Worm (Caenorhabditis elegans): ENCODE data around the gene Y51H4A.935.

Gene Y51H4A.935

DNA sequence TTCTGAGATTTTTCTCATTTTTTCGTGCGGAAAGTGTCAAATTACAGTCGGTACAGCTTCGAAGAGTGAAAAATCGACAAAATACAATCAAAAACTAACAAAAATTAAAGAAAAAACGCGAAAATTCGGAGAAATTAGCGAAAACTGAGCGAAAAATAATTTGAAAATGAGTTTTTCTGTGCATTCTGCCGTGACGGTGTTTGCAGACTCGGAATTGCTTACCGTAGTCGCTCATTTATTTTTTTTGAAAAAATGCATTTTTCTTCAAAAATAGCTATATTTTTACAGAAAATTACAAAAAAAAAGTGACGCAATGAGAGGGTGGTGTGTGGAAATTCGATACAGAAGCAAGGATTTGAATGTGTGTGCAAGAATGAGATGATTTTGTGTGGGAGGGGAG lies 4.0 kb downstream of the Y51H4A.935 start:
- TF ChIP-seq saeg-2 (GFP tag; IDR thresholded peaks at IDR 0.05) (no peak), daf-12 (tag; optimal IDR thresholded peaks at IDR 0.05) (no peak), lsy-2 (tag; optimal IDR thresholded peaks at IDR 0.05) (peak in 1 of 2 experiments; percentile 17), set-16 (GFP tag; IDR thresholded peaks at IDR 0.05) (no peak), T26A8.4 (GFP tag; IDR thresholded peaks at IDR 0.05) (no peak), ztf-11 (tag; optimal IDR thresholded peaks at IDR 0.05) (no peak), nhr-25 (tag; optimal IDR thresholded peaks at IDR 0.05; ENCODE audit: borderline replicate concordance, insufficient read depth) (no peak), spr-1 (tag; optimal IDR thresholded peaks at IDR 0.05) (no peak), nhr-41 (GFP tag; IDR thresholded peaks at IDR 0.05) (no peak), snpc-1.2 (GFP tag; IDR thresholded peaks at IDR 0.05) (peak; percentile 58), ZK546.5 (tag; optimal IDR thresholded peaks at IDR 0.05) (no peak), lin-38 (GFP tag; IDR thresholded peaks at IDR 0.05) (no peak)

DNA sequence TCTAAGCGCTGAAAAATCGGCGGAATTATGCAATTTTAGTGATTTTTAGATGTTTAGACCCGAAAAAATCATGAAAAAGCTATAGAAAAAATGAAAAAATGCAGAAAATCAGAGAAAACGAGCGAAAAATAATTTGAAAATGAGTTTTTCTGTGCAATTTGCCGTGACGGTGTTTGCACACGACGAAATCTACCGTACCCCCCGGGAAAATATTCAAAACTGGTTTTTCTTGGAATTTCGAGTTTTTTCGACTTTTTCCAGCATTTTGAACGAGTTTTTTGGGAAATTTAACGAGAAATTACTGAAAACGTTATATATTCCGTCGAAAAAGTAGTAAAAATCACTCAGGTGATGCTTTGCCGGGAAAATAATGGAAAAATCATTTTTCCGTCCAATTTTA lies 4.6 kb downstream of the Y51H4A.935 start:
- TF ChIP-seq nhr-10 (tag; optimal IDR thresholded peaks at IDR 0.05) (no peak), snpc-1.2 (GFP tag; IDR thresholded peaks at IDR 0.05) (peak; percentile 82), nhr-48 (tag; optimal IDR thresholded peaks at IDR 0.05) (no peak), nhr-77 (tag; optimal IDR thresholded peaks at IDR 0.05) (no peak), ctbp-1 (GFP tag; IDR thresholded peaks at IDR 0.05) (no peak), nhr-28 (tag; optimal IDR thresholded peaks at IDR 0.05) (no peak)

DNA sequence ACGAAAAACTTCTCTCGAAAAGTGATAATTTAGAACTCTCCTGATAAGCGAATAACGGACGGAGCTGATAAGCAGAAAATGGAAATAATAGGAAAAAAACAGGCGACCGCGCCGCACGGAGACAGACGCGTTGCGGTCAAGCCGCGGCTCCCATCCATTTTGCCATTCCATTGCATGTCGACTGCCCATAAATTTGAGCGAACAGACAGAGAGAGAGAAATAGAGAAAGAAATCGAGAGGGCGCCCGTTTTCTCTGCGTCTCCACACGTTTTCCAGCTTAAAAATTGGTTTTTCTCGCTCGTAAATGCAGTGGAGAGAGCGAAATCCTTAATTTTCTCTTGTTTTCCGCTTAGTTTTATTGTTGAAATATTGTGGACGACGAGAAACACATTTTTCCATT lies 5.2 kb downstream of the Y51H4A.935 start:
- no peak for TF ChIP-seq nhr-42 (GFP tag; IDR thresholded peaks at IDR 0.05)
- TF ChIP-seq hmg-1.1 (GFP tag; IDR thresholded peaks at IDR 0.05), result peak; percentile 56
- peak; percentile 88 for TF ChIP-seq hlh-11 (tag; optimal IDR thresholded peaks at IDR 0.05)
- no peak for TF ChIP-seq ceh-28 (tag; optimal IDR thresholded peaks at IDR 0.05)
- peak; percentile 66; the same call in 1 of the 2 replicates for TF ChIP-seq tra-1 (GFP tag; IDR thresholded peaks at IDR 0.05)
- no peak for TF ChIP-seq ceh-82 (tag; optimal IDR thresholded peaks at IDR 0.05)
- no peak for TF ChIP-seq gei-8 (GFP tag; optimal IDR thresholded peaks at IDR 0.05)
- TF ChIP-seq attf-4 (tag; optimal IDR thresholded peaks at IDR 0.05), result no peak
- no peak for TF ChIP-seq Y105C5A.15 (GFP tag; IDR thresholded peaks at IDR 0.05)
- TF ChIP-seq dmd-6 (GFP tag; IDR thresholded peaks at IDR 0.05), result peak; percentile 86
- no peak for TF ChIP-seq unc-39 (tag; optimal IDR thresholded peaks at IDR 0.05)
- no peak for TF ChIP-seq daf-16 (GFP tag; optimal IDR thresholded peaks at IDR 0.05)
- TF ChIP-seq daf-16 (tag; optimal IDR thresholded peaks at IDR 0.05), result peak; percentile 75
- TF ChIP-seq lin-38 (GFP tag; IDR thresholded peaks at IDR 0.05), result peak; percentile 43; the same call in 1 of the 2 replicates
- peak; percentile 9 for TF ChIP-seq lin-13 (GFP tag; optimal IDR thresholded peaks at IDR 0.05)
- TF ChIP-seq ces-1 (GFP tag; optimal IDR thresholded peaks at IDR 0.05), result no peak
- TF ChIP-seq snpc-4 (tag; optimal IDR thresholded peaks at IDR 0.05), result no peak
- peak; percentile 68 for TF ChIP-seq nhr-28 (tag; optimal IDR thresholded peaks at IDR 0.05)
- TF ChIP-seq hif-1 (tag; optimal IDR thresholded peaks at IDR 0.05), result peak in 1 of 2 experiments; percentile 77
- no peak for TF ChIP-seq ceh-32 (tag; optimal IDR thresholded peaks at IDR 0.05; ENCODE audit: poor library complexity)
- TF ChIP-seq T26A8.4 (GFP tag; IDR thresholded peaks at IDR 0.05), result peak; percentile 55; the same call in 1 of the 2 replicates
- peak; percentile 22 for TF ChIP-seq mxl-3 (GFP tag; optimal IDR thresholded peaks at IDR 0.05)
- TF ChIP-seq pha-4 (GFP tag; IDR thresholded peaks at IDR 0.05), result peak; percentile 59; the same call in 1 of the 2 replicates
- no peak for TF ChIP-seq pha-4 (tag; optimal IDR thresholded peaks at IDR 0.05)
- TF ChIP-seq pqm-1 (tag; optimal IDR thresholded peaks at IDR 0.05), result peak; percentile 81
- 0 out of 2 replicates have a peak, but pooled peaks have one; percentile 14 for TF ChIP-seq arid-1 (GFP tag; conservative IDR thresholded peaks at IDR 0.05)
- no peak for TF ChIP-seq skn-1 (tag; optimal IDR thresholded peaks at IDR 0.05)
- TF ChIP-seq dpl-1 (GFP tag; optimal IDR thresholded peaks at IDR 0.05), result peak; percentile 45
- TF ChIP-seq hlh-30 (tag; optimal IDR thresholded peaks at IDR 0.05; ENCODE audit: insufficient read depth), result peak; percentile 38
- no peak for TF ChIP-seq cey-2 (tag; optimal IDR thresholded peaks at IDR 0.05; ENCODE audit: borderline replicate concordance, insufficient read depth)
- peak in 1 of 2 experiments; percentile 68 for TF ChIP-seq lsy-2 (tag; optimal IDR thresholded peaks at IDR 0.05)
- TF ChIP-seq egl-43 (GFP tag; IDR thresholded peaks at IDR 0.05), result peak; percentile 49; the same call in 1 of the 2 replicates
- TF ChIP-seq nhr-102 (tag; optimal IDR thresholded peaks at IDR 0.05), result peak; percentile 19
- no peak for TF ChIP-seq saeg-2 (GFP tag; IDR thresholded peaks at IDR 0.05)
- TF ChIP-seq spr-1 (tag; optimal IDR thresholded peaks at IDR 0.05), result peak; percentile 33
- TF ChIP-seq spr-3 (GFP tag; optimal IDR thresholded peaks at IDR 0.05), result no peak

Measured in whole organism, L4 larva.